Worm (Caenorhabditis elegans) whole organism, L1 larva: ENCODE measurements around the gene srt-56.

Experiments used
- C04F5.9 ChIP-seq: sonication (generic microtip); optimal IDR thresholded peaks from 2 replicates; lab custom pipeline; 2016; ENCODE audit warnings: missing genetic modification characterization, missing compliant biosample characterization
- C34B4.2 ChIP-seq: sonication (generic microtip); optimal IDR thresholded peaks from 2 replicates; lab custom pipeline; 2017; ENCODE audit warnings: mild to moderate bottlenecking, missing genetic modification characterization, missing compliant biosample characterization
- Y116A8C.19 ChIP-seq: sonication (generic microtip); optimal IDR thresholded peaks from 2 replicates; lab custom pipeline; 2016; ENCODE audit warnings: missing compliant biosample characterization, missing genetic modification characterization, borderline replicate concordance
- aha-1 ChIP-seq: fragments of 150-350 bp; optimal IDR thresholded peaks from 2 replicates; lab custom pipeline; 2014; ENCODE audit warnings: missing biosample characterization, missing genetic modification characterization
- alr-1 ChIP-seq: fragments of 200-800 bp; sonication (Bioruptor generic); optimal IDR thresholded peaks from 2 replicates; lab custom pipeline; 2018; ENCODE audit warnings: borderline replicate concordance, mild to moderate bottlenecking, missing genetic modification characterization, missing compliant biosample characterization
- ceh-63 ChIP-seq: fragments of 200-800 bp; sonication (Bioruptor generic); optimal IDR thresholded peaks from 2 replicates; lab custom pipeline; 2018; ENCODE audit warnings: mild to moderate bottlenecking, missing genetic modification characterization, missing compliant biosample characterization
- ces-1 ChIP-seq: fragments of 150-350 bp; optimal IDR thresholded peaks from 2 replicates; lab custom pipeline; 2014; ENCODE audit warnings: missing biosample characterization, missing genetic modification reagents, missing genetic modification characterization
- dpl-1 ChIP-seq, 3 experiments: fragments of 150-350 bp in 2 of 3; sonication (generic microtip) in 1 of 3; optimal IDR thresholded peaks; 2 replicates each; lab custom pipeline; 2014 to 2017; ENCODE audit warnings: missing biosample characterization in 3 of 3, missing genetic modification characterization in 3 of 3, missing genetic modification reagents in 3 of 3
- efl-3 ChIP-seq: fragments of 200-800 bp; sonication (Bioruptor generic); optimal IDR thresholded peaks from 2 replicates; lab custom pipeline; 2018; ENCODE audit warnings: mild to moderate bottlenecking, missing genetic modification characterization, missing compliant biosample characterization
- egl-27 ChIP-seq, 2 experiments: fragments of 150-350 bp in 1 of 2; sonication (generic microtip); optimal IDR thresholded peaks; 3 replicates each; lab custom pipeline; 2017 to 2018; ENCODE audit warnings: missing biosample characterization in 2 of 2, missing genetic modification characterization in 2 of 2, missing genetic modification reagents in 2 of 2
- fkh-10 ChIP-seq: sonication (generic microtip); optimal IDR thresholded peaks from 2 replicates; lab custom pipeline; 2017; ENCODE audit warnings: missing biosample characterization, missing genetic modification reagents, missing genetic modification characterization
- fkh-4 ChIP-seq: sonication (generic microtip); optimal IDR thresholded peaks from 2 replicates; lab custom pipeline; 2016; ENCODE audit warnings: missing compliant biosample characterization, missing genetic modification characterization, borderline replicate concordance
- fkh-8 ChIP-seq: sonication (generic microtip); optimal IDR thresholded peaks from 2 replicates; lab custom pipeline; 2016; ENCODE audit warnings: mild to moderate bottlenecking, missing genetic modification characterization, missing compliant biosample characterization
- hlh-4 ChIP-seq: sonication (generic microtip); optimal IDR thresholded peaks from 2 replicates; lab custom pipeline; 2016; ENCODE audit warnings: mild to moderate bottlenecking, missing genetic modification characterization, missing compliant biosample characterization
- irx-1 ChIP-seq: sonication (generic microtip); optimal IDR thresholded peaks from 2 replicates; lab custom pipeline; 2016; ENCODE audit warnings: missing genetic modification characterization, missing compliant biosample characterization
- isw-1 ChIP-seq: fragments of 200-800 bp; sonication (Bioruptor generic); IDR thresholded peaks from 2 replicates; pipeline ENCODE4 v1.3.6; 2022; ENCODE audit warnings: missing genetic modification characterization, missing compliant biosample characterization
- lin-14 ChIP-seq: fragments of 200-800 bp; sonication (Bioruptor generic); optimal IDR thresholded peaks from 2 replicates; lab custom pipeline; 2018; ENCODE audit warnings: mild to moderate bottlenecking, missing genetic modification characterization, moderate library complexity, missing compliant biosample characterization
- lsy-2 ChIP-seq, 2 experiments: fragments of 150-350 bp; optimal IDR thresholded peaks; 2 replicates each; lab custom pipeline; 2014; ENCODE audit warnings: missing biosample characterization in 2 of 2, missing genetic modification characterization in 2 of 2
- mef-2 ChIP-seq: fragments of 150-350 bp; optimal IDR thresholded peaks from 2 replicates; lab custom pipeline; 2014; ENCODE audit warnings: missing biosample characterization, missing genetic modification characterization
- mep-1 ChIP-seq: fragments of 150-350 bp; optimal IDR thresholded peaks from 2 replicates; lab custom pipeline; 2014; ENCODE audit warnings: missing biosample characterization, missing genetic modification characterization
- nhr-11 ChIP-seq: fragments of 150-350 bp; optimal IDR thresholded peaks from 2 replicates; lab custom pipeline; 2014; ENCODE audit warnings: missing biosample characterization, missing genetic modification characterization
- nhr-237 ChIP-seq: fragments of 150-350 bp; optimal IDR thresholded peaks from 2 replicates; lab custom pipeline; 2014; ENCODE audit warnings: missing biosample characterization, missing genetic modification characterization
- nhr-28 ChIP-seq: fragments of 150-350 bp; optimal IDR thresholded peaks from 2 replicates; lab custom pipeline; 2014; ENCODE audit warnings: missing biosample characterization, missing genetic modification characterization
- nhr-47 ChIP-seq: sonication (generic microtip); optimal IDR thresholded peaks from 2 replicates; lab custom pipeline; 2016; ENCODE audit warnings: mild to moderate bottlenecking, missing genetic modification characterization, moderate library complexity, missing compliant biosample characterization
- nhr-90 ChIP-seq: sonication (generic microtip); optimal IDR thresholded peaks from 2 replicates; lab custom pipeline; 2016; ENCODE audit warnings: mild to moderate bottlenecking, missing genetic modification characterization, missing compliant biosample characterization; ENCODE audit not compliant: poor library complexity
- pax-3 ChIP-seq: fragments of 200-800 bp; sonication (Bioruptor generic); optimal IDR thresholded peaks from 2 replicates; lab custom pipeline; 2018; ENCODE audit warnings: mild to moderate bottlenecking, missing genetic modification characterization, moderate library complexity, missing compliant biosample characterization
- skn-1 ChIP-seq: fragments of 150-350 bp; optimal IDR thresholded peaks from 2 replicates; lab custom pipeline; 2014; ENCODE audit warnings: missing biosample characterization, missing genetic modification characterization
- snpc-4 ChIP-seq: fragments of 150-350 bp; optimal IDR thresholded peaks from 2 replicates; lab custom pipeline; 2014; ENCODE audit warnings: missing biosample characterization, missing genetic modification characterization
- sptf-1 ChIP-seq: fragments of 150-350 bp; optimal IDR thresholded peaks from 2 replicates; lab custom pipeline; 2014; ENCODE audit warnings: missing biosample characterization, missing genetic modification characterization
- sup-37 ChIP-seq: fragments of 200-800 bp; sonication (Bioruptor generic); optimal IDR thresholded peaks from 2 replicates; lab custom pipeline; 2018; ENCODE audit warnings: mild to moderate bottlenecking, missing genetic modification characterization, missing compliant biosample characterization
- swsn-7 ChIP-seq: sonication (generic microtip); optimal IDR thresholded peaks from 2 replicates; lab custom pipeline; 2016; ENCODE audit warnings: missing genetic modification characterization, missing compliant biosample characterization
- tbx-2 ChIP-seq: sonication (generic microtip); optimal IDR thresholded peaks from 2 replicates; lab custom pipeline; 2016; ENCODE audit warnings: missing genetic modification characterization, missing compliant biosample characterization
- tlp-1 ChIP-seq: fragments of 150-350 bp; optimal IDR thresholded peaks from 2 replicates; lab custom pipeline; 2014; ENCODE audit warnings: missing biosample characterization, missing genetic modification characterization
- unc-86 ChIP-seq: sonication (generic microtip); optimal IDR thresholded peaks from 2 replicates; lab custom pipeline; 2016; ENCODE audit warnings: missing genetic modification characterization, missing compliant biosample characterization
- unc-98 ChIP-seq: fragments of 200-800 bp; sonication (Bioruptor generic); IDR thresholded peaks from 2 replicates; pipeline ENCODE4 v1.3.6; 2022; ENCODE audit warnings: missing genetic modification characterization, missing compliant biosample characterization
- vab-15 ChIP-seq: sonication (generic microtip); optimal IDR thresholded peaks from 2 replicates; lab custom pipeline; 2017; ENCODE audit warnings: missing genotype, mild to moderate bottlenecking, missing genetic modification characterization, missing compliant biosample characterization
- xbp-1 ChIP-seq: sonication (generic microtip); optimal IDR thresholded peaks from 2 replicates; lab custom pipeline; 2016; ENCODE audit warnings: missing genetic modification characterization, missing compliant biosample characterization
- ztf-4 ChIP-seq: fragments of 150-350 bp; optimal IDR thresholded peaks from 2 replicates; lab custom pipeline; 2014; ENCODE audit warnings: missing biosample characterization, missing genetic modification characterization

Gene srt-56

DNA sequence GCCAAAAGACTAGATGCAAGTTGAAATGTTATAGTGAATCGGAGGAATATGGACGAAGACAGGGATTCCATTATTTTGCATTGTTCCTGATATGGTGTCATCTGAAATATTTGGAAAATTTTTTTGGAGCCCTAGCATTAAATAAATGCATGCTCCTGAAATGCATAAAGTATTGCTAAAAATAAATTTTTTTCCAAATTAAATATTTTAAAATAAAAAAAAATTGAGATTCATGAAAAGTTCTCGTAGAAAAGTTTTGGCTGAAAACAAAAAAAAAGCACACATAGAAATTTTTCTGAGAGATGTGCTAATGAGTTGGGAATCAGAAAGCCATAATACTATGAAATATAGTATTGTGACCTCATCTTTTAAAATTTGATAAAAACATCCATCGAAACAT lies 33.4 kb upstream of the srt-56 start, which contains the start of gene srab-7:
Gene srab-7 (minus strand): TSS at position 101 of the 400 bp plus-strand sequence.
- no peak for TF ChIP-seq alr-1
- no peak for TF ChIP-seq fkh-4 (tag; lab: Kevin White, UChicago)
- no peak for TF ChIP-seq ceh-63 (GFP tag; lab: Kevin White, UChicago)
- TF ChIP-seq hlh-4 (tag; lab: Kevin White, UChicago) = no peak
- no peak for TF ChIP-seq nhr-237 (tag; lab: Kevin White, UChicago)
- TF ChIP-seq swsn-7 (tag; lab: Kevin White, UChicago) = no peak
- TF ChIP-seq vab-15 (tag; lab: Kevin White, UChicago) = no peak
- no peak for TF ChIP-seq nhr-11
- TF ChIP-seq sptf-1 (tag; lab: Kevin White, UChicago) = no peak
- TF ChIP-seq xbp-1 (tag; lab: Kevin White, UChicago) = no peak
- TF ChIP-seq fkh-8 (tag; lab: Kevin White, UChicago) = no peak
- no peak for TF ChIP-seq mep-1 (tag; lab: Kevin White, UChicago)
- TF ChIP-seq tlp-1 (tag; lab: Kevin White, UChicago) = no peak
- no peak for TF ChIP-seq mef-2 (tag; lab: Kevin White, UChicago)
- TF ChIP-seq unc-98 (GFP tag; lab: Robert Waterston, UW) = no peak

DNA sequence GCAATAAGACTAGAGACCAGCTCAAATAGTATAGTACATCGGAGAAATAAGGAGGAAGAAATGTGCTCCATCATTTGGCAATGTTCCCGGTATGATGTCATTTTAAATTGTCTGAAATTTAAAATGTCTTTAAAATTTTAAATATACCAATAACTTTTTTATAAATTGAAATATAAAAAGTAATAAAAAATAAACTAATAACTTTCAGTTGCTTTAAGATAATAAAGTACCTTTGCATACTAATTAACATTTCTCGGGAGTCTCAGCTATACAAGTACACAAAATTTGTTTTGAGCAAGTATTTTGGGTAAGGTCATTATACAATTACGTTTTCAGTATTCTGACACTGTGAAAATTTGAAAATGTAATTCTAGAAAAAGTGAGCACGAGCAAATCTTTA lies 30.2 kb upstream of the srt-56 start, which contains the start of gene srab-6:
Gene srab-6 (minus strand): TSS at position 101 of the 400 bp plus-strand sequence.
- no peak for TF ChIP-seq aha-1 (tag; lab: Kevin White, UChicago)
- no peak for TF ChIP-seq dpl-1 (GFP tag; optimal IDR thresholded peaks at IDR 0.05; lab: Kevin White, UChicago)
- no peak for TF ChIP-seq efl-3 (GFP tag; lab: Kevin White, UChicago)
- TF ChIP-seq ztf-4 (tag; lab: Kevin White, UChicago) = no peak
- no peak for TF ChIP-seq C34B4.2 (tag; lab: Kevin White, UChicago)
- TF ChIP-seq Y116A8C.19 (tag; lab: Kevin White, UChicago) = no peak

DNA sequence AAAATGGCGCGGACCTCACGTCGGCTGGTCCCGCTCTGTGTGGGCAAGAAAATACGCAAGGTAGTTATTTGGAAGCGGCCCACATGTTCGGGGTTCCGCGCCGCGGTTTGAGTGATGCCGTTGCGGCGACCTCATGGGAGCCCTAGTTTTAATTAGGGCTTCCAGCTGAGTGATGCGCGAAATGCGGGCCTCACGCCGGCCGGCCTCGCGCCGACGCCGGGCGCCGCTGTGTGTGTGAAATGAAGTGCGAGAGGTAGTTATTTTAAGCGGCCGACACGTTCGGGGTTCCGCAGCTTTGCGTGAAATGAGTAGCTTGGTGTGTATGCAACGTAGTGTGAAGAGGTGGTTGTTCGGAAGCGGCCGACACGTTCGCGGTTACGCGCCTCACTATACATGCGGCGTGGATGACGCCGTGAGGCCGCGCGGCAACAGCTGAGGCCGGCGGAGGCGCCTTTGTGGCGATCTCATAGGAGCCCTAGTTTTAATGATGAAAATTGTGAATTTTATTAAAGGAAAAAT lies 28.3 kb upstream of the srt-56 start:
- TF ChIP-seq isw-1 (GFP tag; lab: Robert Waterston, UW) (no peak), snpc-4 (tag; lab: Kevin White, UChicago) (no peak), irx-1 (tag; lab: Kevin White, UChicago) (no peak), nhr-47 (tag; lab: Kevin White, UChicago) (no peak), nhr-11 (no peak), nhr-90 (tag; lab: Kevin White, UChicago) (no peak), nhr-28 (tag; lab: Kevin White, UChicago) (no peak), sup-37 (GFP tag; lab: Kevin White, UChicago) (no peak), ces-1 (GFP tag; lab: Kevin White, UChicago) (no peak), unc-86 (tag; lab: Kevin White, UChicago) (no peak), swsn-7 (tag; lab: Kevin White, UChicago) (no peak), lin-14 (GFP tag; lab: Kevin White, UChicago) (no peak), vab-15 (tag; lab: Kevin White, UChicago) (no peak), tbx-2 (tag; lab: Kevin White, UChicago) (no peak), fkh-10 (no peak)

ce11 chrV:3146932-3147331 lies 25.3 kb upstream of the srt-56 start, which contains the start of gene srab-11:
TSS of gene srab-11 (minus strand) at chrV:3147032.
- TF ChIP-seq egl-27 (tag; optimal IDR thresholded peaks at IDR 0.05; lab: Kevin White, UChicago) (no peak), pax-3 (tag; lab: Kevin White, UChicago) (no peak), aha-1 (tag; lab: Kevin White, UChicago) (no peak), C04F5.9 (tag; lab: Kevin White, UChicago) (no peak), nhr-90 (tag; lab: Kevin White, UChicago) (no peak), lsy-2 (tag; optimal IDR thresholded peaks at IDR 0.05; lab: Kevin White, UChicago) (no peak), tbx-2 (tag; lab: Kevin White, UChicago) (no peak), nhr-47 (tag; lab: Kevin White, UChicago) (no peak), skn-1 (tag; lab: Kevin White, UChicago) (no peak)
